Worm (Caenorhabditis elegans) whole organism, mixed stage, embryonic: Measurements from ENCODE around the gene T19D12.9.

Source experiments
- M03D4.4 ChIP-seq: sonication (generic microtip); optimal IDR thresholded peaks from 2 replicates; lab custom pipeline; 2017; ENCODE audit warnings: mild to moderate bottlenecking, missing genetic modification characterization, missing compliant biosample characterization
- bed-3 ChIP-seq: fragments of 200-800 bp; sonication (Bioruptor generic); optimal IDR thresholded peaks from 3 replicates; lab custom pipeline; 2018; ENCODE audit warnings: mild to moderate bottlenecking, missing genetic modification characterization, moderate library complexity, missing compliant biosample characterization
- blmp-1 ChIP-seq: fragments of 150-350 bp; optimal IDR thresholded peaks from 2 replicates; lab custom pipeline; 2014; ENCODE audit warnings: missing biosample characterization, missing genetic modification characterization
- ceh-39 ChIP-seq: fragments of 150-350 bp; optimal IDR thresholded peaks from 2 replicates; lab custom pipeline; 2014; ENCODE audit warnings: missing biosample characterization, missing genetic modification characterization
- ceh-43 ChIP-seq: fragments of 200-800 bp; sonication (Bioruptor generic); optimal IDR thresholded peaks from 2 replicates; lab custom pipeline; 2018; ENCODE audit warnings: mild to moderate bottlenecking, missing genetic modification characterization, moderate library complexity, missing compliant biosample characterization
- ceh-83 ChIP-seq: fragments of 200-800 bp; sonication (Bioruptor generic); optimal IDR thresholded peaks from 2 replicates; lab custom pipeline; 2018; ENCODE audit warnings: mild to moderate bottlenecking, missing genetic modification characterization, missing compliant biosample characterization
- drap-1 ChIP-seq: fragments of 200-800 bp; sonication (Bioruptor generic); optimal IDR thresholded peaks from 3 replicates; lab custom pipeline; 2018; ENCODE audit warnings: mild to moderate bottlenecking, missing genetic modification characterization, missing compliant biosample characterization
- elt-1 ChIP-seq: sonication (generic microtip); optimal IDR thresholded peaks from 2 replicates; lab custom pipeline; 2017; ENCODE audit warnings: missing genetic modification characterization, mild to moderate bottlenecking, missing compliant biosample characterization, antibody characterized with exemption, moderate library complexity, borderline replicate concordance; ENCODE audit not compliant: insufficient read depth
- elt-3 ChIP-seq: fragments of 150-350 bp; optimal IDR thresholded peaks from 2 replicates; lab custom pipeline; 2014; ENCODE audit warnings: missing biosample characterization, missing genetic modification characterization
- ham-2 ChIP-seq: fragments of 200-800 bp; sonication (Bioruptor generic); optimal IDR thresholded peaks from 2 replicates; lab custom pipeline; 2018; ENCODE audit warnings: mild to moderate bottlenecking, missing genetic modification characterization, missing compliant biosample characterization
- hlh-1 ChIP-seq: fragments of 150-350 bp; optimal IDR thresholded peaks from 2 replicates; lab custom pipeline; 2014; ENCODE audit warnings: missing biosample characterization, missing genetic modification reagents, missing genetic modification characterization
- lin-13 ChIP-seq: fragments of 150-350 bp; optimal IDR thresholded peaks from 2 replicates; lab custom pipeline; 2014; ENCODE audit warnings: missing biosample characterization, missing genetic modification characterization
- lsy-2 ChIP-seq: fragments of 150-350 bp; optimal IDR thresholded peaks from 2 replicates; lab custom pipeline; 2014; ENCODE audit warnings: missing biosample characterization, missing genetic modification characterization
- mab-5 ChIP-seq: fragments of 150-350 bp; optimal IDR thresholded peaks from 2 replicates; lab custom pipeline; 2014; ENCODE audit warnings: missing biosample characterization, missing genetic modification characterization
- mep-1 ChIP-seq: fragments of 150-350 bp; optimal IDR thresholded peaks from 2 replicates; lab custom pipeline; 2017; ENCODE audit warnings: missing biosample characterization, missing genetic modification reagents, missing genetic modification characterization, inconsistent platforms
- nhr-12 ChIP-seq: fragments of 150-350 bp; optimal IDR thresholded peaks from 2 replicates; lab custom pipeline; 2014; ENCODE audit warnings: missing biosample characterization, missing genetic modification characterization
- nhr-2 ChIP-seq: fragments of 150-350 bp; optimal IDR thresholded peaks from 2 replicates; lab custom pipeline; 2014; ENCODE audit warnings: missing biosample characterization, missing genetic modification characterization
- nhr-237 ChIP-seq: fragments of 150-350 bp; optimal IDR thresholded peaks from 2 replicates; lab custom pipeline; 2014; ENCODE audit warnings: missing biosample characterization, missing genetic modification characterization
- pha-4 ChIP-seq: fragments of 150-350 bp; optimal IDR thresholded peaks from 2 replicates; lab custom pipeline; 2018; ENCODE audit warnings: missing biosample characterization, missing genetic modification reagents, missing genetic modification characterization
- sem-2 ChIP-seq: fragments of 200-800 bp; sonication (Bioruptor generic); optimal IDR thresholded peaks from 2 replicates; lab custom pipeline; 2018; ENCODE audit warnings: mild to moderate bottlenecking, missing genetic modification characterization, missing compliant biosample characterization
- snpc-4 ChIP-seq: fragments of 150-350 bp; optimal IDR thresholded peaks from 2 replicates; lab custom pipeline; 2014; ENCODE audit warnings: missing biosample characterization, missing genetic modification characterization
- sptf-1 ChIP-seq: sonication (generic microtip); optimal IDR thresholded peaks from 2 replicates; lab custom pipeline; 2017; ENCODE audit warnings: mild to moderate bottlenecking, missing genetic modification characterization, moderate library complexity, missing compliant biosample characterization
- unc-120 ChIP-seq: sonication (generic microtip); optimal IDR thresholded peaks from 2 replicates; lab custom pipeline; 2017; ENCODE audit warnings: missing genetic modification characterization, missing compliant biosample characterization; ENCODE audit not compliant: poor library complexity, severe bottlenecking
- unc-39 ChIP-seq: fragments of 150-350 bp; optimal IDR thresholded peaks from 2 replicates; lab custom pipeline; 2014; ENCODE audit warnings: missing biosample characterization, missing genetic modification characterization
- zip-8 ChIP-seq: fragments of 150-350 bp; optimal IDR thresholded peaks from 2 replicates; lab custom pipeline; 2014; ENCODE audit warnings: missing biosample characterization, missing genetic modification characterization
- ztf-11 ChIP-seq: fragments of 150-350 bp; optimal IDR thresholded peaks from 2 replicates; lab custom pipeline; 2014; ENCODE audit warnings: missing biosample characterization, missing genetic modification characterization

T19D12.9 gene

DNA sequence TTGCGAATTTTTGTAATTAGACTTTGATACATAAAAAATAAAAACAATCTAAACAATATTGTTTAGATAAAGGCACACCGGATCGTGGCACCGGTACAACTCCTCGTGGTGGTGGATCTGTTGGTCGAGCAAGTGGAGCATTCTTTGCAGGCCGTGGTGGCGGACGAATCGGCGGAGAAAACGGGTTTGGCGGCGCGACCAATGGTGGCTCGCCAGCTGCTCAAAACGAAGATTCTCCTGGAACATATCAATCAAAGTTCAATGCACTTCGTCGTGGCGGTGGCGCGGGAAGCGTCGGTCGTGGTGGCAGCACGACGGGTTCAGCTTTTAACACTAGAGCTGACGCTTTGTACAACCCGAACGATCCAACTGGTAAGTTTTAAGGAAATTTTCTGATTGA, 31.8 kb upstream of the T19D12.9 start:
- no peak for TF ChIP-seq mab-5 (tag; lab: Kevin White, UChicago)
- TF ChIP-seq elt-1: no peak
- TF ChIP-seq pha-4 (tag; lab: Kevin White, UChicago): no peak
- no peak for TF ChIP-seq bed-3 (GFP tag; lab: Kevin White, UChicago)
- no peak for TF ChIP-seq ceh-39 (tag; lab: Kevin White, UChicago)
- no peak for TF ChIP-seq nhr-2 (tag; lab: Kevin White, UChicago)
- no peak for TF ChIP-seq ceh-43 (GFP tag; lab: Kevin White, UChicago)
- no peak for TF ChIP-seq hlh-1 (tag; lab: Kevin White, UChicago)
- no peak for TF ChIP-seq lsy-2 (tag; lab: Kevin White, UChicago)
- no peak for TF ChIP-seq sem-2 (GFP tag; lab: Kevin White, UChicago)
- TF ChIP-seq M03D4.4 (tag; lab: Kevin White, UChicago): no peak
- no peak for TF ChIP-seq sptf-1 (tag; lab: Kevin White, UChicago)
- no peak for TF ChIP-seq blmp-1 (tag; lab: Kevin White, UChicago)
- no peak for TF ChIP-seq snpc-4 (tag; lab: Kevin White, UChicago)
- TF ChIP-seq zip-8 (tag; lab: Kevin White, UChicago): no peak
- no peak for TF ChIP-seq ceh-83 (GFP tag; lab: Kevin White, UChicago)
- TF ChIP-seq mep-1: no peak
- TF ChIP-seq nhr-237: no peak
- TF ChIP-seq ham-2 (GFP tag; lab: Kevin White, UChicago): no peak
- TF ChIP-seq, all 35 proteins: peak for 0

DNA sequence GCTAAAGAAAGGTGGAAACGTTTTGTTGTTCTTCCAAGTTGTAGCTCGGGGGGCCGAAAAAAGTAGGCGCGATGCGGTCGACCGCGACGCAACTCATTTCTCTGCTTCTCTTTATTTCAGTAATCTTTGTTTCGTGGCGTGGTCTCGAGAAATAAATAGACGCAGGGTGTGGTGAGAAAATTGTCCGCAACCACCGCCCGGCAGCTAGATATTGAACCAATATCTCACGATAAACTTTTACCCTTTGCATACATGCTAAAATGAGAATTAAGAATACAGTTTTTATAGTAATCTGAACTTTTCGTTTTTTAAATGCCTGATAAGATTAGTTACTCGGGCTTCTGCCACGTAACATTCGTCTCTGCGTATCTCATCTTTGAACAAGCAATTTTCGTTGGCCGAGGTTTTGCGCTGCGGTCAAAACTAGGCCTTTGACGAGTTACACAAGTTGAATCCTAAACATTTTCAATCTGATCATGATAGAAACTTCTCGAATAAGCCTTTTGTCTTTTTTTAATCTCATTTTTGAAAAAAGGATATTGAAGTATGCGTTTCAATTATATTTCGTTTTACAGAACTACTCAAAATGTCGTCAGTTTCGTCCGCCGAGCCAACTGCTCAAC, 29.6 kb upstream of the T19D12.9 start, which contains the start of gene gyf-1:
Gene gyf-1 (plus strand): TSS at position 573 of the 623 bp plus-strand sequence.
- TF ChIP-seq ham-2 (GFP tag; lab: Kevin White, UChicago): peak; percentile 23
- peak; percentile 8 for TF ChIP-seq lsy-2 (tag; lab: Kevin White, UChicago)
- peak; percentile 18 for TF ChIP-seq unc-120 (tag; lab: Kevin White, UChicago)
- no peak for TF ChIP-seq blmp-1 (tag; lab: Kevin White, UChicago)

DNA sequence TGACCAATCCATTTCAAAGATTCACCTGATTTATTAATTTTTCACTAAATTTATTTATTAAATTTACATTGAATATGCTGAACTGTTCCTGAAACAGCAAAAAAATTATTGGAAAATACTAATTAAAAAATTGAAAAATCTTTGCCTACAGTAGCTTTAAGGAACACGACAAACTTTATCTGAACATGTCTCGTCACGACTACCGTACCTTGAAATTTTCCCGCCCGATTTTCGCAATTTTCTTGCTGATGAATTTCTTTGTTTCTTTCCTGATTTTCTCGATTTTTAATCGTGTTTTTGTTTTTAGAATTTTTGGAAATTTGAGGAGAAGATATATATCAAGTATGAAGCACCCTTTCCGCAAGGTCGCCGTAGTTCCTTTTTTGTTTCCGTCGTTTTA, 28.7 kb upstream of the T19D12.9 start:
- TF ChIP-seq blmp-1 (tag; lab: Kevin White, UChicago) (no peak), mep-1 (no peak), bed-3 (GFP tag; lab: Kevin White, UChicago) (no peak), mab-5 (tag; lab: Kevin White, UChicago) (no peak), sem-2 (GFP tag; lab: Kevin White, UChicago) (no peak), lsy-2 (tag; lab: Kevin White, UChicago) (no peak), lin-13 (tag; lab: Kevin White, UChicago) (no peak), ztf-11 (tag; lab: Kevin White, UChicago) (no peak), nhr-2 (tag; lab: Kevin White, UChicago) (no peak), M03D4.4 (tag; lab: Kevin White, UChicago) (no peak), pha-4 (tag; lab: Kevin White, UChicago) (no peak), nhr-12 (tag; lab: Kevin White, UChicago) (no peak)

DNA sequence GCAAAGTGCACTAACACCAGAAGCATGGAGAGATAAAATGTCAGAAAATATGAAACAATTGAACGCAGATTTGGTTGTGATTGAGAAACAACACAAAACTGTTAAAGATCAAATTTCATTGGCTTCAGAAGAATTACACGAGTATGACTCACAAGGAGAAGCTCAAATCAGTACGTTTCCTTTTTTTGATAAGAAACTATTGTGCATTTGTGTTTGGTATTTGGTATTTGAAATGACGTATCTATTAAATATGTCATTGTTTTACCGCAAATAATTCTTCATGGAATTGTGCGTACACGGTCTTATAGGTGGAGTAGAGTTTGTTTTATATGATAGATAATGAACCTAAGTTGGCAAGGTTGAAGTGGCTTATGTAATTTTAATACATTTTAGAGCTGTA, 27.3 kb upstream of the T19D12.9 start:
- TF ChIP-seq M03D4.4 (tag; lab: Kevin White, UChicago): no peak

DNA sequence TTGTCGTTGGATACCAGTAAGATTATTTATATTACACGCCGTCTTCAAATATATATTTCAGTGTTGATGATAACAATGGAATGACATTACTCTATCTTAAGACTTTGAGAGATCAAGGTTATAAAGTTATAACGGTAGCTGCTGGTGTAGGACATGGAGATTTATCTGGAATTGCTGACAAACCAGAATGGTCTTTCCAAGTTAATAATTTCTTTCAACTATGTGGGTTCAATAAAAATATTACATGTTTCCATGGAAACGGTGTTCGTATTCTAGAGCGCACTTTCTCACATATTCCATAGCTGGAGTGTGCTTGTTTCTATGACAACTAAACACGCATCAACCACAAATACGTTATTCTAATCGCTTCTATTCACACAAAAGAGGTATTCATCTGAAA, 25.5 kb upstream of the T19D12.9 start, which contains the start of gene ift-74:
Gene ift-74 (plus strand): TSS at position 301 of the 400 bp plus-strand sequence.
- TF ChIP-seq mab-5 (tag; lab: Kevin White, UChicago) (no peak), sem-2 (GFP tag; lab: Kevin White, UChicago) (no peak), ztf-11 (tag; lab: Kevin White, UChicago) (no peak), lin-13 (tag; lab: Kevin White, UChicago) (no peak), elt-3 (tag; lab: Kevin White, UChicago) (no peak), unc-39 (tag; lab: Kevin White, UChicago) (no peak)

DNA sequence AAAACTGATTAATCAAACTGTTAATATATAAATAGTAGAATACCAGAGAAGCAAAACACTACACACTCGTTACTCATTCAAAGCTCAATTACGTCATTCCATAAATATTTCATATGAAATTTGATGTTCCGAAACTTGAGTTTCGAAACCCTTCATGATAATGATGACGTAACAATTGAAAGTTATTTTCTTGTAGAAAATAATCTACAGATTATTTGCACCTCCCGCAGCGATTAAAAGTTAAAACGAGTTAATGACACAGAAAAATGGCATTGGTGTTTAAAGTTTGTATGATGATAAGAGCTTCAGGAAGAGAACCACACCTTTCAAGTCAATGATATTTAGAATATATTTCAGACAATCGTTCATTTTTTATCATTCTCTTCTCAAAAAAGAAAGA, 19.7 kb upstream of the T19D12.9 start, which contains the start of gene H43E16.1:
Gene H43E16.1 (plus strand): TSS at position 375 of the 400 bp plus-strand sequence.
- TF ChIP-seq sptf-1 (tag; lab: Kevin White, UChicago): no peak
- no peak for TF ChIP-seq drap-1
- TF ChIP-seq zip-8 (tag; lab: Kevin White, UChicago): peak; percentile 97
- TF ChIP-seq, all 35 proteins: peak for 1
